Worm (Caenorhabditis elegans) whole organism, L1 larva: ENCODE results near the gene srh-79.

Experiments
- F16B12.6 ChIP-seq: fragments of 150-350 bp; optimal IDR thresholded peaks from 2 replicates; lab custom pipeline; 2014; ENCODE audit warnings: missing biosample characterization, missing genetic modification characterization
- aly-2 ChIP-seq: fragments of 150-350 bp; optimal IDR thresholded peaks from 2 replicates; lab custom pipeline; 2014; ENCODE audit warnings: missing biosample characterization, missing genetic modification characterization
- blmp-1 ChIP-seq: fragments of 150-350 bp; optimal IDR thresholded peaks from 2 replicates; lab custom pipeline; 2014; ENCODE audit warnings: missing biosample characterization, missing genetic modification characterization
- dpl-1 ChIP-seq, 3 experiments: fragments of 150-350 bp in 2 of 3; sonication (generic microtip) in 1 of 3; optimal IDR thresholded peaks; 2 replicates each; lab custom pipeline; 2014 to 2017; ENCODE audit warnings: missing biosample characterization in 3 of 3, missing genetic modification characterization in 3 of 3, missing genetic modification reagents in 3 of 3
- efl-1 ChIP-seq, 4 experiments: fragments of 150-350 bp; optimal IDR thresholded peaks in 3 of 4; peaks in 1 of 4; 1 replicate in 1 of 4; 2 replicates in 3 of 4; lab custom pipeline; 2014; ENCODE audit warnings: missing biosample characterization in 2 of 4, missing genetic modification characterization in 2 of 4, missing genetic modification reagents in 2 of 4
- egl-13 ChIP-seq: sonication (generic microtip); optimal IDR thresholded peaks from 2 replicates; lab custom pipeline; 2016; ENCODE audit warnings: missing genotype, missing genetic modification reagents, missing genetic modification characterization, missing compliant biosample characterization
- fkh-4 ChIP-seq: sonication (generic microtip); optimal IDR thresholded peaks from 2 replicates; lab custom pipeline; 2016; ENCODE audit warnings: missing compliant biosample characterization, missing genetic modification characterization, borderline replicate concordance
- fkh-8 ChIP-seq: sonication (generic microtip); optimal IDR thresholded peaks from 2 replicates; lab custom pipeline; 2016; ENCODE audit warnings: mild to moderate bottlenecking, missing genetic modification characterization, missing compliant biosample characterization
- grh-1 ChIP-seq: fragments of 200-800 bp; sonication (Bioruptor generic); IDR thresholded peaks from 2 replicates; pipeline ENCODE4 v1.3.6; 2022; ENCODE audit warnings: missing genetic modification reagents, missing genetic modification characterization, missing compliant biosample characterization
- hlh-4 ChIP-seq: sonication (generic microtip); optimal IDR thresholded peaks from 2 replicates; lab custom pipeline; 2016; ENCODE audit warnings: mild to moderate bottlenecking, missing genetic modification characterization, missing compliant biosample characterization
- irx-1 ChIP-seq: sonication (generic microtip); optimal IDR thresholded peaks from 2 replicates; lab custom pipeline; 2016; ENCODE audit warnings: missing genetic modification characterization, missing compliant biosample characterization
- jun-1 ChIP-seq: fragments of 150-350 bp; optimal IDR thresholded peaks from 2 replicates; lab custom pipeline; 2014; ENCODE audit warnings: missing biosample characterization, missing genetic modification reagents, missing genetic modification characterization
- lin-14 ChIP-seq: fragments of 200-800 bp; sonication (Bioruptor generic); optimal IDR thresholded peaks from 2 replicates; lab custom pipeline; 2018; ENCODE audit warnings: mild to moderate bottlenecking, missing genetic modification characterization, moderate library complexity, missing compliant biosample characterization
- lin-15B ChIP-seq: fragments of 150-350 bp; sonication (generic microtip); optimal IDR thresholded peaks from 3 replicates; lab custom pipeline; 2014; ENCODE audit warnings: missing biosample characterization, missing genetic modification characterization
- lin-35 ChIP-seq, 2 experiments: fragments of 150-350 bp; optimal IDR thresholded peaks; 2 replicates each; lab custom pipeline; 2014; ENCODE audit warnings: missing biosample characterization in 2 of 2, missing genetic modification characterization in 2 of 2, missing genetic modification reagents in 2 of 2
- lir-3 ChIP-seq: sonication (generic microtip); optimal IDR thresholded peaks from 2 replicates; lab custom pipeline; 2016; ENCODE audit warnings: mild to moderate bottlenecking, missing genetic modification characterization, moderate library complexity, missing compliant biosample characterization; ENCODE audit not compliant: poor library complexity
- mdl-1 ChIP-seq, 2 experiments: fragments of 150-350 bp; optimal IDR thresholded peaks; 2 replicates each; lab custom pipeline; 2014 to 2017; ENCODE audit warnings: missing biosample characterization in 2 of 2, missing genetic modification characterization in 2 of 2, inconsistent platforms in 1 of 2
- mef-2 ChIP-seq: fragments of 150-350 bp; optimal IDR thresholded peaks from 2 replicates; lab custom pipeline; 2014; ENCODE audit warnings: missing biosample characterization, missing genetic modification characterization
- mep-1 ChIP-seq: fragments of 150-350 bp; optimal IDR thresholded peaks from 2 replicates; lab custom pipeline; 2014; ENCODE audit warnings: missing biosample characterization, missing genetic modification characterization
- nhr-12 ChIP-seq: sonication (generic microtip); optimal IDR thresholded peaks from 2 replicates; lab custom pipeline; 2017; ENCODE audit warnings: missing biosample characterization, missing genetic modification characterization
- nhr-20 ChIP-seq: sonication (generic microtip); optimal IDR thresholded peaks from 2 replicates; lab custom pipeline; 2016; ENCODE audit warnings: mild to moderate bottlenecking, missing genetic modification characterization, missing compliant biosample characterization
- nhr-47 ChIP-seq: sonication (generic microtip); optimal IDR thresholded peaks from 2 replicates; lab custom pipeline; 2016; ENCODE audit warnings: mild to moderate bottlenecking, missing genetic modification characterization, moderate library complexity, missing compliant biosample characterization
- nhr-76 ChIP-seq: sonication (generic microtip); optimal IDR thresholded peaks from 2 replicates; lab custom pipeline; 2017; ENCODE audit warnings: missing biosample characterization, missing genetic modification characterization
- nhr-77 ChIP-seq: fragments of 150-350 bp; optimal IDR thresholded peaks from 2 replicates; lab custom pipeline; 2014; ENCODE audit warnings: missing biosample characterization, missing genetic modification characterization
- nhr-90 ChIP-seq: sonication (generic microtip); optimal IDR thresholded peaks from 2 replicates; lab custom pipeline; 2016; ENCODE audit warnings: mild to moderate bottlenecking, missing genetic modification characterization, missing compliant biosample characterization; ENCODE audit not compliant: poor library complexity
- pag-3 ChIP-seq: sonication (generic microtip); optimal IDR thresholded peaks from 2 replicates; lab custom pipeline; 2017; ENCODE audit warnings: missing genetic modification characterization, mild to moderate bottlenecking, missing compliant biosample characterization, antibody characterized with exemption, borderline replicate concordance; ENCODE audit not compliant: insufficient read depth
- rnt-1 ChIP-seq: sonication (generic microtip); optimal IDR thresholded peaks from 2 replicates; lab custom pipeline; 2016; ENCODE audit warnings: mild to moderate bottlenecking, missing genetic modification characterization, moderate library complexity, missing compliant biosample characterization
- skn-1 ChIP-seq: fragments of 150-350 bp; optimal IDR thresholded peaks from 2 replicates; lab custom pipeline; 2014; ENCODE audit warnings: missing biosample characterization, missing genetic modification characterization
- snu-23 ChIP-seq: sonication (generic microtip); optimal IDR thresholded peaks from 2 replicates; lab custom pipeline; 2016; ENCODE audit warnings: missing genetic modification characterization, missing compliant biosample characterization
- sptf-1 ChIP-seq: fragments of 150-350 bp; optimal IDR thresholded peaks from 2 replicates; lab custom pipeline; 2014; ENCODE audit warnings: missing biosample characterization, missing genetic modification characterization
- swsn-7 ChIP-seq: sonication (generic microtip); optimal IDR thresholded peaks from 2 replicates; lab custom pipeline; 2016; ENCODE audit warnings: missing genetic modification characterization, missing compliant biosample characterization
- tbx-2 ChIP-seq: sonication (generic microtip); optimal IDR thresholded peaks from 2 replicates; lab custom pipeline; 2016; ENCODE audit warnings: missing genetic modification characterization, missing compliant biosample characterization
- unc-98 ChIP-seq: fragments of 200-800 bp; sonication (Bioruptor generic); IDR thresholded peaks from 2 replicates; pipeline ENCODE4 v1.3.6; 2022; ENCODE audit warnings: missing genetic modification characterization, missing compliant biosample characterization

The srh-79 gene

ce11 chrV:7465509-7465908 is 32.0 kb upstream of the srh-79 start, which contains the start of gene F25E5.1 (continued):
- TF ChIP-seq dpl-1 (GFP tag; optimal IDR thresholded peaks at IDR 0.05; lab: Kevin White, UChicago): peak; percentile 49 to 72 (median 63)

DNA sequence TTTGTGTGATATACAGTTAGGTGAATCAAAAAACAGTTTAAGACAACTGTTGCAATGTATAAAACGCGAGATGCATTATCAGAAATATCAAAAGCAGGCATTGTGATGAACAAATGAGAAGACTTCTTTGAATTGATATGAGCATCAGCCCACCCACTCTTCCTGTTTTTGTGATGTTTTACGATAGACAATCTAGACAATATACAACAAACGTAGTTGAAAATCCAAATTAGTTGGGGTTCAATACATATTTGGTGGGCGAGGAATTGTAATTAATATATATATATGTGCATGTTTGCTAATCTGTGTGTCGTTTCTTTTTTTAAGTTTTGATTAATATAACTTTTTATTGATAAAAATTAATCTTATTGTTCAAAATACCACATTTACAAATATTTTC is 24.7 kb upstream of the srh-79 start, which contains the start of gene str-28:
str-28 (minus strand) TSS at position 101 of the 400 bp plus-strand sequence.
- TF ChIP-seq aly-2 (tag; lab: Kevin White, UChicago) (no peak), nhr-76 (no peak), snu-23 (GFP tag; lab: Kevin White, UChicago) (no peak), grh-1 (no peak), lin-14 (no peak), blmp-1 (no peak), swsn-7 (tag; lab: Kevin White, UChicago) (no peak)

DNA sequence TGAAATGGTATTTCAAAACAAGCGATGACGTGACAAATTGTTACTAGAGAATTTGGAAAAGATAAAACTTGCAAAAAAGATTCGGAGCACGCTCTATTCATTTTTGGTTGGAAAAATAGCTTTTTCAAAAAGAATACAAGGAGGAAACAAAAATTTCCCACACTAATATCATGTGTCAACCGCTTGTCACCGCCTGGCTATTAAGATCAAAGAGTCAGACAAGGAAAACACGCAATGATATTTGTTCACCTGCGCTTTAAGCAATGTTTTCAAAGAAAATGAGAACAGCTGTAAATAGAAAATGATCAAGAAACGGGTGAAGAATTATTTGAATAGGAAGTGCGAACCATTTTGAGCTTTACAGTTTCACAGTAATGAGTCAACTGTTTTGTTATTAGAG is 20.8 kb upstream of the srh-79 start, which contains the start of gene srh-125:
srh-125 (minus strand) TSS at position 101 of the 400 bp plus-strand sequence.
- TF ChIP-seq fkh-8 (tag; lab: Kevin White, UChicago): peak; percentile 15
- TF ChIP-seq mef-2: no peak
- peak; percentile 63 for TF ChIP-seq hlh-4 (tag; lab: Kevin White, UChicago)
- TF ChIP-seq, all 84 proteins: peak for 2

DNA sequence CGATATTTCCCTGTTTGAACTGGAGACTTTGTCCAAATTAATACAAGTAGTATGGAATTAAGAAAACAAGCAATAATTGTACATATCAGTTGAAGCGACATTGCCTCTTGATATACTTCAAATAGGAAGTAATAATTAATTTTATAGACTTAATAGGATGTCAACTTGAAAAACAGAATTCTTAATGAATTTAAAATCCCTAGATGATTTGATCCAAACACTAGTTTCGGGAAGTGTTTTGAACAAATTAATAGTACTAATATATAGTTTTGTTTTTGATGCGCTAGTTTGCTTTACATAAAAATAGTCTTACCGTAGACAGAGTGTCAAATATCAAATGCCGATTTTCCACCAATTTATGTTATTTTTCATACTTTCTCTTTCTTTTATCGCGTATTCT is 19.1 kb upstream of the srh-79 start, which contains the start of gene str-190:
str-190 (minus strand) TSS at position 101 of the 400 bp plus-strand sequence.
- TF ChIP-seq lin-35 (GFP tag; optimal IDR thresholded peaks at IDR 0.05; lab: Kevin White, UChicago) (no peak), skn-1 (tag; lab: Kevin White, UChicago) (no peak), mep-1 (tag; lab: Kevin White, UChicago) (no peak), fkh-8 (tag; lab: Kevin White, UChicago) (no peak), irx-1 (tag; lab: Kevin White, UChicago) (no peak), rnt-1 (tag; lab: Kevin White, UChicago) (no peak), grh-1 (no peak), F16B12.6 (tag; lab: Kevin White, UChicago) (no peak), nhr-12 (tag; lab: Kevin White, UChicago) (no peak), lir-3 (no peak), sptf-1 (tag; lab: Kevin White, UChicago) (no peak)
- TF ChIP-seq, all 84 proteins: peak for 0

ce11 chrV:7480949-7481348 is 16.6 kb upstream of the srh-79 start, which contains the start of gene C18B10.6:
TSS of gene C18B10.6 (minus strand) at chrV:7481049.
- no peak for TF ChIP-seq efl-1 (optimal IDR thresholded peaks at IDR 0.05; lab: Kevin White, UChicago)
- TF ChIP-seq efl-1 (GFP tag; optimal IDR thresholded peaks at IDR 0.05 in 1 of 2; lab: Kevin White, UChicago): peak in 1 of 2 experiments; percentile 57
- no peak for TF ChIP-seq fkh-8 (tag; lab: Kevin White, UChicago)
- TF ChIP-seq snu-23 (GFP tag; lab: Kevin White, UChicago): no peak

DNA sequence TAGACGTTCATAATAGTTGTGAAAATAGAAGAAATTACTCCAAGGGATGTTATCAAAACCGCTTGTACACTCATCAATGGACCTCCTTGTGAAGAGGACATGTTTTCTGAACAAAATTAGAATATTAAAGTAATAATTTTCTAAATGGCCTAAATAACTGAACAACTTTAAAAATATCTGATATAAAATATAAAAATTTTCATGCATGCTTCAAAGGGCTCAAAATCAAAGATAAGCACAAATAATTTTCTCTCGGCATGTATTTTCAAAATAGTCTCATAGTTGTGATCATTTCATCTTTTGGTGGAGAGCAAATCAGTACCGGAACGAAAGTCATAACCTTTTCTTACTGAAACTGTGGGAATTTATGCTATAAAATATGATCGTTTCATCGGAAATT is 12.5 kb upstream of the srh-79 start, which contains the start of gene srbc-8:
srbc-8 (minus strand) TSS at position 101 of the 400 bp plus-strand sequence.
- TF ChIP-seq lin-15B (no peak), efl-1 (optimal IDR thresholded peaks at IDR 0.05; lab: Kevin White, UChicago) (no peak), efl-1 (GFP tag; optimal IDR thresholded peaks at IDR 0.05 in 1 of 2; lab: Kevin White, UChicago) (peak in 1 of 2 experiments; percentile 22)

DNA sequence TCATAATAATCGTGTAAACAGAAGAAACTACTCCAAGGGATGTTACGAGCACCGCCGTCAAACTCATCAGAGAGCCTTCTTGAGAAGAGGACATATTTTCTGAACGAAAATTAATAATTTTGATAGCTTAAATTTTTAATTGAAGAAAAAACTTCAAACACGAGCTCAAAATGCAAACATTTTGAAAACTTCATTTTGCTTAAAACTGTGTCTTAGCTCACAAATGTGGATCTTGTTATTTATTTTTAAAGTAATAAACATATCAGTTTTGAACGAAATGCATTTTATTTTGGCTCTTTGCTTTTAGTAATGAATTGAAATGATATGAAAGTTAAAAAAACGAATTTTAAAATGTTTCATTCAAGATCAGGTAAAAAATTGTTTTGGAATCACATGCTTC is 10.0 kb upstream of the srh-79 start, which contains the start of gene srbc-7:
srbc-7 (minus strand) TSS at position 101 of the 400 bp plus-strand sequence.
- TF ChIP-seq swsn-7 (tag; lab: Kevin White, UChicago) (no peak), nhr-90 (tag; lab: Kevin White, UChicago) (no peak), nhr-20 (tag; lab: Kevin White, UChicago) (no peak), mdl-1 (tag; optimal IDR thresholded peaks at IDR 0.05; lab: Kevin White, UChicago) (no peak), nhr-77 (tag; lab: Kevin White, UChicago) (no peak), pag-3 (tag; lab: Kevin White, UChicago) (no peak), jun-1 (no peak), nhr-47 (tag; lab: Kevin White, UChicago) (no peak), egl-13 (tag; lab: Kevin White, UChicago) (no peak), dpl-1 (GFP tag; optimal IDR thresholded peaks at IDR 0.05; lab: Kevin White, UChicago) (no peak), fkh-4 (tag; lab: Kevin White, UChicago) (no peak), unc-98 (GFP tag; lab: Robert Waterston, UW) (no peak), tbx-2 (no peak), snu-23 (GFP tag; lab: Kevin White, UChicago) (no peak), mep-1 (tag; lab: Kevin White, UChicago) (no peak)
- TF ChIP-seq, all 84 proteins: peak for 0
